Fruit fly (Drosophila melanogaster) whole organism, embryonic: ENCODE results near the gene Bruce.

Experiments
- Antp ChIP-seq: fragments of 200-800 bp; sonication (Bioruptor generic); optimal IDR thresholded peaks from 3 replicates; lab custom pipeline; 2016; ENCODE audit warnings: missing biosample characterization, missing genetic modification characterization
- Atf-2 ChIP-seq: fragments of 200-800 bp; sonication (Bioruptor generic); optimal IDR thresholded peaks from 2 replicates; lab custom pipeline; 2016; ENCODE audit warnings: missing biosample characterization, missing genetic modification characterization
- Blimp-1 ChIP-seq: fragments of 200-800 bp; sonication (Bioruptor generic); optimal IDR thresholded peaks from 3 replicates; lab custom pipeline; 2018; ENCODE audit warnings: missing biosample characterization, missing genetic modification characterization, mild to moderate bottlenecking, moderate library complexity, missing genetic modification reagents
- CG1024 ChIP-seq: fragments of 200-800 bp; sonication (Bioruptor generic); IDR thresholded peaks from 2 replicates; pipeline ENCODE4 v1.3.6; 2022; ENCODE audit warnings: missing biosample characterization, missing genetic modification characterization
- CG11560 ChIP-seq: fragments of 200-800 bp; sonication (Bioruptor generic); IDR thresholded peaks from 3 replicates; pipeline ENCODE4 v1.3.6; 2022; ENCODE audit warnings: missing biosample characterization, missing genetic modification characterization
- CG12744 ChIP-seq: fragments of 200-800 bp; sonication (Bioruptor generic); optimal IDR thresholded peaks from 2 replicates; lab custom pipeline; 2016; ENCODE audit warnings: missing biosample characterization, missing genetic modification characterization
- CG12942 ChIP-seq: fragments of 200-800 bp; sonication (Bioruptor generic); optimal IDR thresholded peaks from 3 replicates; lab custom pipeline; 2016; ENCODE audit warnings: missing biosample characterization, missing genetic modification characterization
- CG13296 ChIP-seq: fragments of 200-800 bp; sonication (Bioruptor generic); optimal IDR thresholded peaks from 3 replicates; lab custom pipeline; 2018; ENCODE audit warnings: missing biosample characterization, mild to moderate bottlenecking, missing genetic modification characterization
- CG14441 ChIP-seq: fragments of 200-800 bp; sonication (Bioruptor generic); IDR thresholded peaks from 2 replicates; pipeline ENCODE4 v1.3.6; 2022; ENCODE audit warnings: missing biosample characterization, missing genetic modification characterization
- CG1529 ChIP-seq: fragments of 200-800 bp; sonication (Bioruptor generic); optimal IDR thresholded peaks from 3 replicates; lab custom pipeline; 2018; ENCODE audit warnings: missing biosample characterization, missing genetic modification characterization
- CG2129 ChIP-seq: fragments of 200-800 bp; sonication (Bioruptor generic); IDR thresholded peaks from 2 replicates; pipeline ENCODE4 v1.3.6; 2022; ENCODE audit warnings: missing biosample characterization, missing genetic modification characterization; ENCODE audit not compliant: partially characterized antibody
- CG30431 ChIP-seq: fragments of 200-800 bp; sonication (Bioruptor generic); optimal IDR thresholded peaks from 2 replicates; lab custom pipeline; 2017; ENCODE audit warnings: missing biosample characterization, missing genetic modification characterization
- CG32772 ChIP-seq: fragments of 200-800 bp; sonication (Bioruptor generic); IDR thresholded peaks from 2 replicates; pipeline ENCODE4 v1.3.6; 2022; ENCODE audit warnings: missing biosample characterization, missing genetic modification characterization
- CG34376 ChIP-seq: fragments of 200-800 bp; sonication (Bioruptor generic); optimal IDR thresholded peaks from 2 replicates; lab custom pipeline; 2018; ENCODE audit warnings: missing biosample characterization, mild to moderate bottlenecking, missing genetic modification characterization
- CG4424 ChIP-seq: fragments of 200-800 bp; sonication (Bioruptor generic); optimal IDR thresholded peaks from 3 replicates; lab custom pipeline; 2016; ENCODE audit warnings: missing biosample characterization, missing genetic modification characterization
- CG5245 ChIP-seq: fragments of 200-800 bp; sonication (Bioruptor generic); optimal IDR thresholded peaks from 3 replicates; lab custom pipeline; 2016; ENCODE audit warnings: missing biosample characterization, missing genetic modification characterization
- CG7271 ChIP-seq: fragments of 200-800 bp; sonication (Bioruptor generic); optimal IDR thresholded peaks from 2 replicates; lab custom pipeline; 2018; ENCODE audit warnings: missing biosample characterization, mild to moderate bottlenecking, missing genetic modification characterization, moderate library complexity
- CG9727 ChIP-seq: fragments of 200-800 bp; sonication (Bioruptor generic); optimal IDR thresholded peaks from 3 replicates; lab custom pipeline; 2017; ENCODE audit warnings: missing biosample characterization, mild to moderate bottlenecking, missing genetic modification characterization
- D19B ChIP-seq: fragments of 200-800 bp; sonication (Bioruptor generic); optimal IDR thresholded peaks from 2 replicates; lab custom pipeline; 2017; ENCODE audit warnings: missing biosample characterization, mild to moderate bottlenecking, missing genetic modification characterization
- Dip2 ChIP-seq: fragments of 200-800 bp; sonication (Bioruptor generic); IDR thresholded peaks from 2 replicates; pipeline ENCODE4 v1.3.6; 2022; ENCODE audit warnings: missing biosample characterization, missing genetic modification characterization
- Dp ChIP-seq: fragments of 200-800 bp; sonication (Bioruptor generic); optimal IDR thresholded peaks from 2 replicates; lab custom pipeline; 2018; ENCODE audit warnings: missing biosample characterization, mild to moderate bottlenecking, missing genetic modification characterization, moderate library complexity
- E2f2 ChIP-seq: fragments of 200-800 bp; sonication (Bioruptor generic); IDR thresholded peaks from 2 replicates; pipeline ENCODE4 v1.3.6; 2022; ENCODE audit warnings: missing biosample characterization, missing genetic modification characterization
- Fer3 ChIP-seq: fragments of 200-800 bp; sonication (Bioruptor generic); optimal IDR thresholded peaks from 2 replicates; lab custom pipeline; 2018; ENCODE audit warnings: missing biosample characterization, mild to moderate bottlenecking, missing genetic modification characterization, moderate library complexity
- HmgD ChIP-seq: fragments of 200-800 bp; sonication (Bioruptor generic); optimal IDR thresholded peaks from 3 replicates; lab custom pipeline; 2016; ENCODE audit warnings: missing biosample characterization, missing genetic modification characterization
- MBD-R2 ChIP-seq: fragments of 200-800 bp; sonication (Bioruptor generic); IDR thresholded peaks from 2 replicates; pipeline ENCODE4 v1.3.6; 2022; ENCODE audit warnings: missing biosample characterization, missing genetic modification characterization
- Rx ChIP-seq: fragments of 200-800 bp; sonication (Bioruptor generic); IDR thresholded peaks from 2 replicates; pipeline ENCODE4 v1.3.6; 2022; ENCODE audit warnings: missing biosample characterization, missing genetic modification characterization
- Six4 ChIP-seq: fragments of 200-800 bp; sonication (Bioruptor generic); optimal IDR thresholded peaks from 2 replicates; lab custom pipeline; 2016; ENCODE audit warnings: missing biosample characterization, missing genetic modification characterization
- Usf ChIP-seq: fragments of 200-800 bp; sonication (Bioruptor generic); optimal IDR thresholded peaks from 2 replicates; lab custom pipeline; 2017; ENCODE audit warnings: missing genotype, missing biosample characterization, missing genetic modification characterization
- Xrp1 ChIP-seq: fragments of 200-800 bp; sonication (Bioruptor generic); IDR thresholded peaks from 2 replicates; pipeline ENCODE4 v1.3.6; 2022; ENCODE audit warnings: missing biosample characterization, missing genetic modification characterization
- ab ChIP-seq: fragments of 200-800 bp; sonication (Bioruptor generic); optimal IDR thresholded peaks from 2 replicates; lab custom pipeline; 2016; ENCODE audit warnings: missing biosample characterization, missing genetic modification characterization
- al ChIP-seq: fragments of 200-800 bp; sonication (Bioruptor generic); IDR thresholded peaks from 2 replicates; pipeline ENCODE4 v1.3.6; 2022; ENCODE audit warnings: missing biosample characterization, missing genetic modification characterization
- az2 ChIP-seq: fragments of 200-800 bp; sonication (Bioruptor generic); optimal IDR thresholded peaks from 3 replicates; lab custom pipeline; 2016; ENCODE audit warnings: missing biosample characterization, missing genetic modification characterization
- chm ChIP-seq: fragments of 200-800 bp; sonication (Bioruptor generic); IDR thresholded peaks from 2 replicates; pipeline ENCODE4 v1.3.6; 2022; ENCODE audit warnings: missing biosample characterization, missing genetic modification characterization
- crc ChIP-seq: fragments of 200-800 bp; sonication (Bioruptor generic); optimal IDR thresholded peaks from 2 replicates; lab custom pipeline; 2016; ENCODE audit warnings: missing biosample characterization, missing genetic modification characterization
- danr ChIP-seq: fragments of 200-800 bp; sonication (Bioruptor generic); IDR thresholded peaks from 2 replicates; pipeline ENCODE4 v1.3.6; 2022; ENCODE audit warnings: missing biosample characterization, missing genetic modification characterization
- dysf ChIP-seq: fragments of 200-800 bp; sonication (Bioruptor generic); IDR thresholded peaks from 3 replicates; pipeline ENCODE4 v1.3.6; 2022; ENCODE audit warnings: missing biosample characterization, missing genetic modification characterization
- en ChIP-seq: fragments of 200-800 bp; sonication (Bioruptor generic); optimal IDR thresholded peaks from 2 replicates; lab custom pipeline; 2016; ENCODE audit warnings: missing biosample characterization, missing genetic modification characterization
- gt ChIP-seq: fragments of 200-800 bp; sonication (Bioruptor generic); IDR thresholded peaks from 2 replicates; pipeline ENCODE4 v1.3.6; 2022; ENCODE audit warnings: missing biosample characterization, missing genetic modification characterization
- insv ChIP-seq, 2 experiments: fragments of 200-800 bp; sonication (Bioruptor generic); optimal IDR thresholded peaks; 3 replicates each; lab custom pipeline; 2016 to 2018; ENCODE audit warnings: missing biosample characterization in 2 of 2, missing genetic modification characterization in 2 of 2
- knrl ChIP-seq: fragments of 200-800 bp; sonication (Bioruptor generic); IDR thresholded peaks from 3 replicates; pipeline ENCODE4 v1.3.6; 2022; ENCODE audit warnings: missing biosample characterization, missing genetic modification characterization; ENCODE audit not compliant: partially characterized antibody
- lab ChIP-seq: fragments of 200-800 bp; sonication (Bioruptor generic); optimal IDR thresholded peaks from 3 replicates; lab custom pipeline; 2017; ENCODE audit warnings: missing biosample characterization, missing genetic modification characterization, mild to moderate bottlenecking, moderate library complexity, missing genetic modification reagents
- nom ChIP-seq: fragments of 200-800 bp; sonication (Bioruptor generic); optimal IDR thresholded peaks from 2 replicates; lab custom pipeline; 2017; ENCODE audit warnings: missing biosample characterization, missing genetic modification characterization, mild to moderate bottlenecking, moderate library complexity, missing genetic modification reagents
- odd ChIP-seq: fragments of 200-800 bp; sonication (Bioruptor generic); optimal IDR thresholded peaks from 2 replicates; lab custom pipeline; 2017; ENCODE audit warnings: missing biosample characterization, mild to moderate bottlenecking, missing genetic modification characterization
- org-1 ChIP-seq: fragments of 200-800 bp; sonication (Bioruptor generic); optimal IDR thresholded peaks from 2 replicates; lab custom pipeline; 2017; ENCODE audit warnings: missing biosample characterization, missing genetic modification characterization
- pho ChIP-seq: fragments of 200-800 bp; sonication (Bioruptor generic); optimal IDR thresholded peaks from 2 replicates; lab custom pipeline; 2016; ENCODE audit warnings: missing biosample characterization, missing genetic modification characterization
- pnt ChIP-seq: fragments of 200-800 bp; sonication (Bioruptor generic); optimal IDR thresholded peaks from 3 replicates; lab custom pipeline; 2016; ENCODE audit warnings: missing biosample characterization, missing genetic modification characterization
- stwl ChIP-seq: fragments of 200-800 bp; sonication (Bioruptor generic); optimal IDR thresholded peaks from 3 replicates; lab custom pipeline; 2018; ENCODE audit warnings: missing biosample characterization, mild to moderate bottlenecking, missing genetic modification characterization, moderate library complexity
- tll ChIP-seq, 2 experiments: fragments of 200-800 bp in 1 of 2; fragments of >200 bp in 1 of 2; sonication (Bioruptor generic) in 1 of 2; optimal IDR thresholded peaks; 2 replicates each; lab custom pipeline; 2017 to 2019; ENCODE audit warnings: missing biosample characterization in 2 of 2, missing genetic modification characterization in 2 of 2, mild to moderate bottlenecking in 1 of 2, moderate library complexity in 1 of 2
- twi ChIP-seq: fragments of 200-800 bp; optimal IDR thresholded peaks from 2 replicates; lab custom pipeline; 2019; ENCODE audit warnings: missing biosample characterization, mild to moderate bottlenecking, missing genetic modification characterization, moderate library complexity
- usp ChIP-seq: fragments of >200 bp; optimal IDR thresholded peaks from 2 replicates; lab custom pipeline; 2017; ENCODE audit warnings: missing biosample characterization, missing genetic modification characterization
- vfl ChIP-seq: fragments of 200-800 bp; sonication (Bioruptor generic); optimal IDR thresholded peaks from 2 replicates; lab custom pipeline; 2016; ENCODE audit warnings: missing biosample characterization, missing genetic modification characterization

The Bruce gene

dm6 chr3R:10332823-10333263, 1.7 kb upstream of the Bruce start, which contains the start of gene sle (continued):
- TF ChIP-seq CG14441 (GFP tag; lab: Robert Waterston, UW) (no peak), CG5245 (peak; percentile 30), Dip2 (GFP tag; lab: Robert Waterston, UW) (no peak), CG12744 (peak; percentile 57), nom (GFP tag; lab: Kevin White, UChicago) (peak; percentile 44), HmgD (peak; percentile 24), Xrp1 (GFP tag; lab: Robert Waterston, UW) (peak; percentile 67), chm (GFP tag; lab: Robert Waterston, UW) (no peak), pho (peak; percentile 65), CG12942 (GFP tag; lab: Kevin White, UChicago) (peak; percentile 47), Atf-2 (GFP tag; lab: Kevin White, UChicago) (peak; percentile 14), CG1024 (no peak), Blimp-1 (no peak), Antp (GFP tag; lab: Kevin White, UChicago) (peak; percentile 62), stwl (tag; lab: Kevin White, UChicago) (peak; percentile 73), Six4 (GFP tag; lab: Kevin White, UChicago) (peak; percentile 9), insv (GFP tag; optimal IDR thresholded peaks at IDR 0.05; lab: Kevin White, UChicago) (peak in 1 of 2 experiments; percentile 27), D19B (no peak), dysf (GFP tag; lab: Robert Waterston, UW) (peak; percentile 30; the same call in 1 of the 3 replicates), CG32772 (GFP tag; lab: Robert Waterston, UW) (no peak), CG9727 (GFP tag; lab: Kevin White, UChicago) (peak; percentile 34), CG1529 (GFP tag; lab: Kevin White, UChicago) (no peak), tll (GFP tag; optimal IDR thresholded peaks at IDR 0.05; lab: Kevin White, UChicago) (no peak), Dp (GFP tag; lab: Kevin White, UChicago) (peak; percentile 82), pnt (GFP tag; lab: Kevin White, UChicago) (no peak), CG7271 (tag; lab: Kevin White, UChicago) (no peak), gt (GFP tag; lab: Robert Waterston, UW) (no peak), danr (GFP tag; lab: Robert Waterston, UW) (no peak), E2f2 (peak; percentile 86), lab (no peak), vfl (GFP tag; lab: Kevin White, UChicago) (peak; percentile 32), knrl (GFP tag; lab: Robert Waterston, UW) (peak; percentile 57; the same call in 2 of the 3 replicates), CG30431 (GFP tag; lab: Kevin White, UChicago) (peak; percentile 26), org-1 (GFP tag; lab: Kevin White, UChicago) (no peak), CG11560 (tag; lab: Robert Waterston, UW) (peak; percentile 86; the same call in 2 of the 3 replicates), CG2129 (GFP tag; lab: Robert Waterston, UW) (no peak), CG34376 (peak; percentile 69), Rx (GFP tag; lab: Robert Waterston, UW) (no peak), usp (GFP tag; lab: Kevin White, UChicago) (no peak), Usf (GFP tag; lab: Kevin White, UChicago) (no peak), az2 (GFP tag; lab: Kevin White, UChicago) (peak; percentile 43), CG13296 (GFP tag; lab: Kevin White, UChicago) (peak; percentile 59), CG4424 (GFP tag; lab: Kevin White, UChicago) (peak; percentile 59), ab (GFP tag; lab: Kevin White, UChicago) (no peak), crc (no peak), Fer3 (tag; lab: Kevin White, UChicago) (peak; percentile 50), odd (GFP tag; lab: Kevin White, UChicago) (no peak), al (GFP tag; lab: Robert Waterston, UW) (no peak; the same call in 1 of the 2 replicates), MBD-R2 (GFP tag; lab: Robert Waterston, UW) (peak; percentile 67), en (GFP tag; lab: Kevin White, UChicago) (no peak), twi (tag; lab: Kevin White, UChicago) (peak; percentile 68)
